Fruit fly (Drosophila melanogaster): ENCODE data around the gene CG5787.

The CG5787 gene

DNA sequence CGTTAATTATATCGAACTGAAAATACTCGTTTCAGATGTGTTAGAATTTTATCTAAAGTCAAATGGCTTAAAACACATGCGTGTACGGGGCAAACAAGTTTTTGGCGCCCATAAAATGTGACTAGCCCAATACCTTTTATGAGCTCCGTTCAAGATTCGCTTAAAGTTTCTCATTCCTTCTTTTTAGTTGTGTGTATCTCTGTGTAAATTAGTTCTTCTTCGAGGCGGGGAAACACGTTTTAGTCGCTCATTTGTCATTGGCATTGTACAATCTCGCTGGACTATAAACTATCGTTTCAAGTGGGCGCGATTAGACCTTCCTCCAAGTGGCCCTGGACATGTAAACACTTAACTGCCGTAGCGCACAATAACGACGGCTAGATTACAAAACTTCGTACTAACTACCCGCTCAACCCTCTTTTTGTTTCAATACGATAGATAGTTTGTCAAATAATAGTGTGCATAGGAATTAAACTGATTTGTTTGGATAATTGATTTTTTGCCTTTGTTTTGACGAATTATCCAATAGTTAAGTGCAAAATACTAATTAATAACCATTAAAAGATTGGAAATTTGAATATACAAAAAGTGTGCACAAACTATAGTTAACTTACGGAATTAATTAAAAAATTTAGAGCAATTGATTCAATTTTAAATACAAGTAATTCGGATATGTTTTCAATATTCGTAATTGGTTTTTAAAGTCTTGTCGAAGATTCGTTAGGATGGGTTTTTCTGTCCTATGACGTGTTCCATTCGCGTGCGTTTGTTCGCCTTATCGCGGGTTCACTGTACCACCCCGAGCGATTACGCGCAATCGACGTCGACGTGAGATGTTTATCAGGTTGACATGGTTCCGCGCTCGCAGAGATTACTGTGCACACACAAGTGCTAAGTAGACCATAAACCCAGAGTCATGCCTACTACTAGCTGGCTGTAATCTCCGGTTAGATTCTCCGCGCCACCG lies 8.0 kb upstream of the CG5787 start (continued):
- TF ChIP-seq CG30020 (tag; optimal IDR thresholded peaks at IDR 0.05) (no peak), ac (GFP tag; optimal IDR thresholded peaks at IDR 0.05) (no peak), gcm2 (GFP tag; optimal IDR thresholded peaks at IDR 0.05) (no peak), CG11696 (GFP tag; IDR thresholded peaks at IDR 0.05) (0 out of 2 replicates have a peak, but pooled peaks have one; percentile 31), aop (GFP tag; IDR thresholded peaks at IDR 0.05) (no peak), Hr3 (GFP tag; optimal IDR thresholded peaks at IDR 0.05) (peak; percentile 45), pzg (GFP tag; optimal IDR thresholded peaks at IDR 0.05) (no peak), chinmo (GFP tag; IDR thresholded peaks at IDR 0.05; ENCODE audit: partially characterized antibody) (0 out of 4 replicates have a peak, but pooled peaks have one; percentile 40), jumu (GFP tag; optimal IDR thresholded peaks at IDR 0.05) (no peak), CG13894 (tag; optimal IDR thresholded peaks at IDR 0.05) (peak; percentile 35), CG10321 (GFP tag; IDR thresholded peaks at IDR 0.05) (no peak), tgo (GFP tag; IDR thresholded peaks at IDR 0.05) (peak; percentile 60), Nf-YB (GFP tag; optimal IDR thresholded peaks at IDR 0.05) (peak; percentile 20), dan (GFP tag; IDR thresholded peaks at IDR 0.05) (no peak), CG6854 (GFP tag; optimal IDR thresholded peaks at IDR 0.05) (no peak), CG30431 (GFP tag; optimal IDR thresholded peaks at IDR 0.05) (no peak), sens (GFP tag) (peak; percentile 52), ase (GFP tag; IDR thresholded peaks at IDR 0.05) (peak; percentile 49; the same call in 1 of the 3 replicates), Poxn (GFP tag; IDR thresholded peaks at IDR 0.05) (no peak), Abd-B (GFP tag; optimal IDR thresholded peaks at IDR 0.05) (peak; percentile 1), CG7928 (GFP tag; optimal IDR thresholded peaks at IDR 0.05) (peak; percentile 17), CG14667 (GFP tag; IDR thresholded peaks at IDR 0.05) (peak; percentile 23; the same call in 1 of the 2 replicates), HLH3B (GFP tag; IDR thresholded peaks at IDR 0.05) (peak; percentile 61), ro (GFP tag; IDR thresholded peaks at IDR 0.05) (no peak), grn (GFP tag; optimal IDR thresholded peaks at IDR 0.05) (peak; percentile 97), CG31441 (GFP tag; IDR thresholded peaks at IDR 0.05) (peak; percentile 64), CG11695 (GFP tag; IDR thresholded peaks at IDR 0.05) (peak; percentile 60), crol (GFP tag; IDR thresholded peaks at IDR 0.05) (no peak), CG17802 (tag; optimal IDR thresholded peaks at IDR 0.05) (no peak), CHES-1-like (GFP tag; optimal IDR thresholded peaks at IDR 0.05) (no peak), CTCF (GFP tag; optimal IDR thresholded peaks at IDR 0.05) (no peak), CG8944 (GFP tag; optimal IDR thresholded peaks at IDR 0.05) (no peak), D (optimal IDR thresholded peaks at IDR 0.05) (no peak), D (GFP tag; optimal IDR thresholded peaks at IDR 0.05) (peak; percentile 16), sima (GFP tag; optimal IDR thresholded peaks at IDR 0.05) (no peak), CG1024 (GFP tag; IDR thresholded peaks at IDR 0.05) (0 out of 2 replicates have a peak, but pooled peaks have one; percentile 22), unpg (GFP tag; optimal IDR thresholded peaks at IDR 0.05) (peak; percentile 46), CG10147 (GFP tag; optimal IDR thresholded peaks at IDR 0.05) (peak; percentile 29), CG2199 (GFP tag; IDR thresholded peaks at IDR 0.05) (peak; percentile 13; the same call in 1 of the 3 replicates), hbn (GFP tag; IDR thresholded peaks at IDR 0.05; ENCODE audit: partially characterized antibody) (no peak), eyg (GFP tag; optimal IDR thresholded peaks at IDR 0.05) (no peak), CG7963 (GFP tag; IDR thresholded peaks at IDR 0.05; ENCODE audit: partially characterized antibody) (no peak), fd64A (GFP tag; optimal IDR thresholded peaks at IDR 0.05) (no peak), CG4404 (GFP tag; IDR thresholded peaks at IDR 0.05) (no peak), gce (GFP tag; IDR thresholded peaks at IDR 0.05) (no peak), CG18262 (tag; optimal IDR thresholded peaks at IDR 0.05) (peak; percentile 61), tap (tag; optimal IDR thresholded peaks at IDR 0.05) (peak; percentile 35), eve (GFP tag; optimal IDR thresholded peaks at IDR 0.05) (no peak), kay (GFP tag; optimal IDR thresholded peaks at IDR 0.05) (peak; percentile 23), Scr (GFP tag; IDR thresholded peaks at IDR 0.05; ENCODE audit: partially characterized antibody) (no peak)

Measured in whole organism, embryonic.